Fruit fly (Drosophila melanogaster) whole organism, prepupa: ENCODE results near the gene Usp12-46.

Experiments
- CG6808 ChIP-seq: fragments of 200-800 bp; sonication (Bioruptor generic); optimal IDR thresholded peaks from 3 replicates; lab custom pipeline; 2017; ENCODE audit warnings: missing biosample characterization, missing genetic modification characterization, mild to moderate bottlenecking, moderate library complexity, missing genetic modification reagents
- dsx ChIP-seq: fragments of 200-800 bp; optimal IDR thresholded peaks from 3 replicates; lab custom pipeline; 2019; ENCODE audit warnings: missing biosample characterization, mild to moderate bottlenecking, missing genetic modification characterization, moderate library complexity; ENCODE audit not compliant: poor library complexity, severe bottlenecking

DNA sequence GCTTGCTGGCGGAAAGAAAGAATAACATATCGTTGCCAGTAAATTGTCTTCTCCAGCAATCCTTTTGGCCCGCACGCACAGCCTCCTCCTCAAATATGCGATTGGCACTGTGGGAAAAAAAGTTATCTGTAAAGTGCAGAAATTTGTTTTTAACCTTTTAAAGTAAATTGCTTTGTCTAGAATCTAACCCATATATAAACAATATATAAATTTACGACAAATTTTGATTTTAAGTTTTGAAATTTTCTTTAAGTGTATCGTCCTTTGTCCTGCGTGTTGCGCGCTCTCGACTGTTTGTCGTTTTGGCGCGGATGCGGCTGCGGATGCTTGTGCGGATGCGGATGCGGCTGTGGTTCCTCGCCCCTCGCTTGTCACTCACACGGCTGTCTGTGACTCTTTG lies 56.4 kb downstream of the Usp12-46 start:
- TF ChIP-seq CG6808 (no peak), dsx (GFP tag; lab: Kevin White, UChicago) (no peak)
